Fruit fly (Drosophila melanogaster): ENCODE data around the gene Mgat3.

dm6 chr2L:13206857-13207463 is 24.6 kb upstream of the Mgat3 start:
- TF ChIP-seq cic (GFP tag; optimal IDR thresholded peaks at IDR 0.05) (peak; percentile 64), CG7101 (tag; optimal IDR thresholded peaks at IDR 0.05) (peak; percentile 23), tj (GFP tag; optimal IDR thresholded peaks at IDR 0.05) (peak; percentile 91), toe (GFP tag; optimal IDR thresholded peaks at IDR 0.05) (no peak), CG5204 (GFP tag; optimal IDR thresholded peaks at IDR 0.05) (no peak), Mnt (GFP tag; optimal IDR thresholded peaks at IDR 0.05) (peak; percentile 79)
